Worm (Caenorhabditis elegans) whole organism, L4 larva: ENCODE measurements around the gene sna-1.
A peak's percentile ranks its signal among the peaks of the same experiment; 100 is the strongest.

Experiments used
- F26F4.8 ChIP-seq: fragments of 200-800 bp; sonication (Bioruptor generic); conservative IDR thresholded peaks from 2 replicates; pipeline ENCODE4 v1.3.6; 2022; ENCODE audit warnings: missing genetic modification characterization, missing compliant biosample characterization
- R02D3.7 ChIP-seq: fragments of 150-350 bp; sonication (generic microtip); optimal IDR thresholded peaks from 3 replicates; lab custom pipeline; 2014; ENCODE audit warnings: missing biosample characterization, missing genetic modification characterization
- T20F7.1 ChIP-seq: fragments of 200-800 bp; sonication (Bioruptor generic); optimal IDR thresholded peaks from 2 replicates; lab custom pipeline; 2018; ENCODE audit warnings: mild to moderate bottlenecking, missing genetic modification characterization, missing compliant biosample characterization
- Y48G9A.11 ChIP-seq: fragments of 200-800 bp; sonication (Bioruptor generic); IDR thresholded peaks from 2 replicates; pipeline ENCODE4 v1.3.6; 2022; ENCODE audit warnings: missing genetic modification reagents, missing genetic modification characterization, missing compliant biosample characterization
- aha-1 ChIP-seq: fragments of 150-350 bp; peaks from one replicate; lab custom pipeline; 2014; ENCODE audit warnings: missing biosample characterization, missing genetic modification characterization
- arid-1 ChIP-seq: fragments of 200-800 bp; sonication (Bioruptor generic); conservative IDR thresholded peaks from 2 replicates; pipeline ENCODE4 v1.3.6; 2022; ENCODE audit warnings: missing genetic modification reagents, missing genetic modification characterization, missing compliant biosample characterization
- ceh-62 ChIP-seq: sonication (generic microtip); optimal IDR thresholded peaks from 2 replicates; lab custom pipeline; 2017; ENCODE audit warnings: missing biosample characterization, missing genetic modification characterization
- ces-1 ChIP-seq: fragments of 150-350 bp; sonication (generic microtip); optimal IDR thresholded peaks from 4 replicates; lab custom pipeline; 2014; ENCODE audit warnings: missing biosample characterization, missing genetic modification reagents, missing genetic modification characterization
- daf-12 ChIP-seq: fragments of 150-350 bp; optimal IDR thresholded peaks from 2 replicates; lab custom pipeline; 2014; ENCODE audit warnings: missing biosample characterization, missing genetic modification reagents, missing genetic modification characterization
- daf-19 ChIP-seq: fragments of 200-800 bp; sonication (Bioruptor generic); conservative IDR thresholded peaks from 2 replicates; pipeline ENCODE4 v1.3.6; 2022; ENCODE audit warnings: missing genetic modification characterization, missing compliant biosample characterization
- fkh-10 ChIP-seq: fragments of 150-350 bp; optimal IDR thresholded peaks from 2 replicates; lab custom pipeline; 2014; ENCODE audit warnings: missing biosample characterization, missing genetic modification reagents, missing genetic modification characterization
- fos-1 ChIP-seq: fragments of 150-350 bp; optimal IDR thresholded peaks from 2 replicates; lab custom pipeline; 2014; ENCODE audit warnings: missing biosample characterization, missing genetic modification characterization
- hif-1 ChIP-seq, 2 experiments: sonication (generic microtip); optimal IDR thresholded peaks; 2 replicates each; lab custom pipeline; 2016 to 2017; ENCODE audit warnings: missing compliant biosample characterization in 2 of 2, missing genetic modification characterization in 2 of 2, missing genetic modification reagents in 2 of 2, missing genotype in 2 of 2, mild to moderate bottlenecking in 1 of 2
- lin-13 ChIP-seq: fragments of 150-350 bp; optimal IDR thresholded peaks from 2 replicates; lab custom pipeline; 2014; ENCODE audit warnings: missing biosample characterization, missing genetic modification reagents, missing genetic modification characterization
- lin-29 ChIP-seq: fragments of 200-800 bp; sonication (Bioruptor generic); IDR thresholded peaks from 2 replicates; pipeline ENCODE4 v1.3.6; 2022; ENCODE audit warnings: missing genetic modification reagents, missing genetic modification characterization, missing compliant biosample characterization
- lir-3 ChIP-seq: sonication (generic microtip); optimal IDR thresholded peaks from 2 replicates; lab custom pipeline; 2016; ENCODE audit warnings: mild to moderate bottlenecking, missing genetic modification characterization, missing compliant biosample characterization
- mep-1 ChIP-seq: fragments of 150-350 bp; sonication (generic microtip); optimal IDR thresholded peaks from 3 replicates; lab custom pipeline; 2014; ENCODE audit warnings: missing biosample characterization, missing genetic modification characterization
- mes-2 ChIP-seq: sonication (generic microtip); optimal IDR thresholded peaks from 2 replicates; lab custom pipeline; 2016; ENCODE audit warnings: missing genotype, mild to moderate bottlenecking, missing genetic modification characterization, missing compliant biosample characterization; ENCODE audit not compliant: poor library complexity, severe bottlenecking
- mxl-3 ChIP-seq: fragments of 200-800 bp; sonication (Bioruptor generic); optimal IDR thresholded peaks from 2 replicates; lab custom pipeline; 2018; ENCODE audit warnings: mild to moderate bottlenecking, missing genetic modification characterization, missing compliant biosample characterization
- nhr-10 ChIP-seq: fragments of 150-350 bp; optimal IDR thresholded peaks from 2 replicates; lab custom pipeline; 2014; ENCODE audit warnings: missing biosample characterization, missing genetic modification characterization
- nhr-25 ChIP-seq: sonication (generic microtip); optimal IDR thresholded peaks from 2 replicates; lab custom pipeline; 2017; ENCODE audit warnings: missing genetic modification characterization, mild to moderate bottlenecking, missing compliant biosample characterization, antibody characterized with exemption, moderate library complexity, borderline replicate concordance; ENCODE audit not compliant: insufficient read depth
- nhr-41 ChIP-seq: fragments of 200-800 bp; sonication (Bioruptor generic); IDR thresholded peaks from 2 replicates; pipeline ENCODE4 v1.3.6; 2022; ENCODE audit warnings: missing genetic modification reagents, missing genetic modification characterization, missing compliant biosample characterization
- nhr-6 ChIP-seq: fragments of 150-350 bp; optimal IDR thresholded peaks from 2 replicates; lab custom pipeline; 2014; ENCODE audit warnings: missing biosample characterization, missing genetic modification characterization
- nhr-76 ChIP-seq: fragments of 150-350 bp; optimal IDR thresholded peaks from 2 replicates; lab custom pipeline; 2014; ENCODE audit warnings: missing biosample characterization, missing genetic modification characterization
- set-16 ChIP-seq: fragments of 200-800 bp; sonication (Bioruptor generic); IDR thresholded peaks from 2 replicates; pipeline ENCODE4 v1.3.6; 2022; ENCODE audit warnings: missing genetic modification reagents, missing genetic modification characterization, missing compliant biosample characterization
- skn-1 ChIP-seq: fragments of 150-350 bp; optimal IDR thresholded peaks from 2 replicates; lab custom pipeline; 2014; ENCODE audit warnings: missing biosample characterization, missing genetic modification characterization
- snpc-1.2 ChIP-seq: fragments of 200-800 bp; sonication (Bioruptor generic); IDR thresholded peaks from 2 replicates; pipeline ENCODE4 v1.3.6; 2022; ENCODE audit warnings: missing genetic modification reagents, missing genetic modification characterization, missing compliant biosample characterization
- spr-3 ChIP-seq: fragments of 200-800 bp; sonication (Bioruptor generic); optimal IDR thresholded peaks from 2 replicates; lab custom pipeline; 2018; ENCODE audit warnings: mild to moderate bottlenecking, missing genetic modification characterization, missing compliant biosample characterization
- unc-62 ChIP-seq, 3 experiments: fragments of 150-350 bp in 1 of 3; sonication (generic microtip); optimal IDR thresholded peaks in 2 of 3; peaks in 1 of 3; 1 replicate in 1 of 3; 2 replicates in 2 of 3; lab custom pipeline; 2014 to 2017; ENCODE audit warnings: missing biosample characterization in 3 of 3, missing genetic modification characterization in 3 of 3, missing genetic modification reagents in 3 of 3, missing genotype in 1 of 3
- zip-11 ChIP-seq: fragments of 200-800 bp; sonication (Bioruptor generic); IDR thresholded peaks from 2 replicates; pipeline ENCODE4 v1.3.6; 2022; ENCODE audit warnings: missing genetic modification characterization, missing compliant biosample characterization
- ztf-7 ChIP-seq: fragments of 150-350 bp; optimal IDR thresholded peaks from 2 replicates; lab custom pipeline; 2014; ENCODE audit warnings: missing biosample characterization, missing genetic modification characterization

The sna-1 gene

ce11 chrV:6736108-6736507, 25.6 kb upstream of the sna-1 start:
- TF ChIP-seq unc-62 (GFP tag; optimal IDR thresholded peaks at IDR 0.05 in 1 of 2; lab: Kevin White, UChicago) = peak in 1 of 2 experiments; percentile 41
- TF ChIP-seq unc-62 (tag; optimal IDR thresholded peaks at IDR 0.05; lab: Kevin White, UChicago) = no peak
- TF ChIP-seq nhr-25 (tag; lab: Kevin White, UChicago) = peak; percentile 0
- TF ChIP-seq nhr-6 (tag; lab: Kevin White, UChicago) = no peak

- no peak for TF ChIP-seq nhr-76 (tag; lab: Kevin White, UChicago)
- TF ChIP-seq F26F4.8 (GFP tag; lab: Robert Waterston, UW) = no peak
- TF ChIP-seq ztf-7 (tag; lab: Kevin White, UChicago) = no peak
- TF ChIP-seq R02D3.7 (tag; lab: Kevin White, UChicago) = no peak
- TF ChIP-seq nhr-41 = no peak
Measured at ce11 chrV:6732995-6733394, 22.5 kb upstream of the sna-1 start, which contains the start of gene grl-8. Gene grl-8, minus strand, starts transcription at chrV:6733095.

ce11 chrV:6731594-6731993, 21.1 kb upstream of the sna-1 start, which contains the start of gene grl-9:
Gene grl-9, minus strand, starts transcription at chrV:6731694.
- TF ChIP-seq unc-62 (GFP tag; optimal IDR thresholded peaks at IDR 0.05 in 1 of 2; lab: Kevin White, UChicago) = peak in 1 of 2 experiments; percentile 34
- TF ChIP-seq unc-62 (tag; optimal IDR thresholded peaks at IDR 0.05; lab: Kevin White, UChicago) = no peak
- TF ChIP-seq snpc-1.2 (GFP tag; lab: Robert Waterston, UW) = no peak
- TF ChIP-seq aha-1 (tag; lab: Kevin White, UChicago) = peak; percentile 14

ce11 chrV:6727222-6727621, 16.7 kb upstream of the sna-1 start, which contains the start of gene ZC487.1:
Gene ZC487.1, plus strand, starts transcription at chrV:6727522.
- TF ChIP-seq nhr-10 (tag; lab: Kevin White, UChicago) (no peak), spr-3 (GFP tag; lab: Kevin White, UChicago) (no peak), hif-1 (tag; optimal IDR thresholded peaks at IDR 0.05; lab: Kevin White, UChicago) (no peak), fkh-10 (GFP tag; lab: Kevin White, UChicago) (no peak), Y48G9A.11 (GFP tag; lab: Robert Waterston, UW) (no peak), mes-2 (no peak), T20F7.1 (GFP tag; lab: Kevin White, UChicago) (no peak), arid-1 (GFP tag; lab: Robert Waterston, UW) (no peak), lin-13 (GFP tag; lab: Kevin White, UChicago) (no peak), skn-1 (no peak), nhr-6 (tag; lab: Kevin White, UChicago) (no peak), lin-29 (GFP tag; lab: Robert Waterston, UW) (no peak), ceh-62 (tag; lab: Kevin White, UChicago) (no peak), mxl-3 (GFP tag; lab: Kevin White, UChicago) (no peak), zip-11 (GFP tag; lab: Robert Waterston, UW) (no peak), daf-12 (no peak), set-16 (no peak), lir-3 (tag; lab: Kevin White, UChicago) (no peak)
- TF ChIP-seq, all 104 proteins: peak for 0

ce11 chrV:6726279-6726678, 15.8 kb upstream of the sna-1 start:
- no peak for TF ChIP-seq fos-1 (tag; lab: Kevin White, UChicago)
- TF ChIP-seq daf-19 (GFP tag; lab: Robert Waterston, UW) = no peak
- TF ChIP-seq ces-1 (GFP tag; lab: Kevin White, UChicago) = no peak

ce11 chrV:6722378-6722777, 11.9 kb upstream of the sna-1 start, which contains the start of gene ZC487.2:
Gene ZC487.2, minus strand, starts transcription at chrV:6722478.
- TF ChIP-seq mep-1 (tag; lab: Kevin White, UChicago) = no peak
- peak; percentile 2 for TF ChIP-seq aha-1 (tag; lab: Kevin White, UChicago)
